Fruit fly (Drosophila melanogaster) whole organism, embryonic: ENCODE results near the gene CG10068.

Source experiments
- B-H1 ChIP-seq: fragments of 200-800 bp; sonication (Bioruptor generic); IDR thresholded peaks from 3 replicates; pipeline ENCODE4 v1.3.6; 2022; ENCODE audit warnings: missing biosample characterization, missing genetic modification characterization
- Bgb ChIP-seq: fragments of 200-800 bp; sonication (Bioruptor generic); IDR thresholded peaks from 2 replicates; pipeline ENCODE4 v1.3.6; 2022; ENCODE audit warnings: missing biosample characterization, missing genetic modification characterization; ENCODE audit not compliant: partially characterized antibody
- CG10366 ChIP-seq: fragments of 200-800 bp; sonication (Bioruptor generic); IDR thresholded peaks from 2 replicates; pipeline ENCODE4 v1.3.6; 2022; ENCODE audit warnings: missing biosample characterization, missing genetic modification characterization
- CG11560 ChIP-seq: fragments of 200-800 bp; sonication (Bioruptor generic); IDR thresholded peaks from 3 replicates; pipeline ENCODE4 v1.3.6; 2022; ENCODE audit warnings: missing biosample characterization, missing genetic modification characterization
- CG12155 ChIP-seq: fragments of 200-800 bp; sonication (Bioruptor generic); optimal IDR thresholded peaks from 3 replicates; lab custom pipeline; 2016; ENCODE audit warnings: missing biosample characterization, missing genetic modification characterization
- CG12942 ChIP-seq: fragments of 200-800 bp; sonication (Bioruptor generic); optimal IDR thresholded peaks from 3 replicates; lab custom pipeline; 2016; ENCODE audit warnings: missing biosample characterization, missing genetic modification characterization
- CG17612 ChIP-seq: fragments of 200-800 bp; sonication (Bioruptor generic); IDR thresholded peaks from 2 replicates; pipeline ENCODE4 v1.3.6; 2022; ENCODE audit warnings: missing biosample characterization, missing genetic modification characterization
- CG1792 ChIP-seq: fragments of 200-800 bp; sonication (Bioruptor generic); optimal IDR thresholded peaks from 2 replicates; lab custom pipeline; 2016; ENCODE audit warnings: missing biosample characterization, missing genetic modification characterization
- CG2202 ChIP-seq: fragments of 200-800 bp; sonication (Bioruptor generic); optimal IDR thresholded peaks from 2 replicates; lab custom pipeline; 2018; ENCODE audit warnings: missing biosample characterization, mild to moderate bottlenecking, missing genetic modification characterization
- CG31441 ChIP-seq: fragments of 200-800 bp; sonication (Bioruptor generic); IDR thresholded peaks from 2 replicates; pipeline ENCODE4 v1.3.6; 2022; ENCODE audit warnings: missing biosample characterization, missing genetic modification characterization
- CG33557 ChIP-seq: fragments of 200-800 bp; sonication (Bioruptor generic); optimal IDR thresholded peaks from 2 replicates; lab custom pipeline; 2019; ENCODE audit warnings: missing biosample characterization, mild to moderate bottlenecking, missing genetic modification characterization, moderate library complexity
- CG34224 ChIP-seq: fragments of 200-800 bp; sonication (Bioruptor generic); IDR thresholded peaks from 3 replicates; pipeline ENCODE4 v1.3.6; 2022; ENCODE audit warnings: missing biosample characterization, missing genetic modification characterization; ENCODE audit not compliant: partially characterized antibody
- CG7372 ChIP-seq: fragments of 200-800 bp; sonication (Bioruptor generic); IDR thresholded peaks from 2 replicates; pipeline ENCODE4 v1.3.6; 2022; ENCODE audit warnings: missing biosample characterization, missing genetic modification characterization
- CG8290 ChIP-seq, 3 experiments: fragments of 200-800 bp; sonication (Bioruptor generic); optimal IDR thresholded peaks; 2 replicates each; lab custom pipeline; 2016 to 2019; ENCODE audit warnings: missing biosample characterization in 3 of 3, missing genetic modification characterization in 3 of 3, mild to moderate bottlenecking in 2 of 3, moderate library complexity in 1 of 3
- CkIIα-i1 ChIP-seq: fragments of 200-800 bp; sonication (Bioruptor generic); IDR thresholded peaks from 2 replicates; pipeline ENCODE4 v1.3.6; 2022; ENCODE audit warnings: missing biosample characterization, missing genetic modification characterization
- CoRest ChIP-seq: fragments of 200-800 bp; sonication (Bioruptor generic); optimal IDR thresholded peaks from 3 replicates; lab custom pipeline; 2018; ENCODE audit warnings: missing biosample characterization, mild to moderate bottlenecking, missing genetic modification characterization, moderate library complexity
- Dll ChIP-seq: fragments of 200-800 bp; sonication (Bioruptor generic); IDR thresholded peaks from 4 replicates; pipeline ENCODE4 v1.3.6; 2022; ENCODE audit warnings: missing biosample characterization, missing genetic modification characterization; ENCODE audit not compliant: partially characterized antibody
- Fer1 ChIP-seq: fragments of 200-800 bp; sonication (Bioruptor generic); optimal IDR thresholded peaks from 2 replicates; lab custom pipeline; 2017; ENCODE audit warnings: missing biosample characterization, mild to moderate bottlenecking, missing genetic modification characterization
- Fer2 ChIP-seq: fragments of 200-800 bp; sonication (Bioruptor generic); optimal IDR thresholded peaks from 2 replicates; lab custom pipeline; 2018; ENCODE audit warnings: missing biosample characterization, mild to moderate bottlenecking, missing genetic modification characterization, moderate library complexity
- Gug ChIP-seq: fragments of 200-800 bp; sonication (Bioruptor generic); IDR thresholded peaks from 4 replicates; pipeline ENCODE4 v1.3.6; 2022; ENCODE audit warnings: missing biosample characterization, missing genetic modification characterization
- H2.0 ChIP-seq: fragments of 200-800 bp; sonication (Bioruptor generic); IDR thresholded peaks from 2 replicates; pipeline ENCODE4 v1.3.6; 2022; ENCODE audit warnings: missing biosample characterization, missing genetic modification characterization
- Lpt ChIP-seq: fragments of >200 bp; optimal IDR thresholded peaks from 2 replicates; lab custom pipeline; 2018; ENCODE audit warnings: missing biosample characterization, missing genetic modification characterization
- MBD-R2 ChIP-seq: fragments of 200-800 bp; sonication (Bioruptor generic); IDR thresholded peaks from 2 replicates; pipeline ENCODE4 v1.3.6; 2022; ENCODE audit warnings: missing biosample characterization, missing genetic modification characterization
- Meics ChIP-seq: fragments of 200-800 bp; sonication (Bioruptor generic); optimal IDR thresholded peaks from 2 replicates; lab custom pipeline; 2017; ENCODE audit warnings: missing biosample characterization, mild to moderate bottlenecking, missing genetic modification characterization
- Oli ChIP-seq: fragments of 200-800 bp; sonication (Bioruptor generic); optimal IDR thresholded peaks from 2 replicates; lab custom pipeline; 2018; ENCODE audit warnings: missing biosample characterization, mild to moderate bottlenecking, missing genetic modification characterization, moderate library complexity
- Six4 ChIP-seq: fragments of 200-800 bp; sonication (Bioruptor generic); optimal IDR thresholded peaks from 2 replicates; lab custom pipeline; 2016; ENCODE audit warnings: missing biosample characterization, missing genetic modification characterization
- al ChIP-seq: fragments of 200-800 bp; sonication (Bioruptor generic); IDR thresholded peaks from 2 replicates; pipeline ENCODE4 v1.3.6; 2022; ENCODE audit warnings: missing biosample characterization, missing genetic modification characterization
- az2 ChIP-seq: fragments of 200-800 bp; sonication (Bioruptor generic); optimal IDR thresholded peaks from 3 replicates; lab custom pipeline; 2016; ENCODE audit warnings: missing biosample characterization, missing genetic modification characterization
- bigmax ChIP-seq: fragments of 200-800 bp; sonication (Bioruptor generic); optimal IDR thresholded peaks from 2 replicates; lab custom pipeline; 2018; ENCODE audit warnings: missing biosample characterization, mild to moderate bottlenecking, missing genetic modification characterization
- btn ChIP-seq: fragments of 200-800 bp; sonication (Bioruptor generic); optimal IDR thresholded peaks from 2 replicates; lab custom pipeline; 2016; ENCODE audit warnings: missing biosample characterization, missing genetic modification characterization
- cato ChIP-seq: fragments of 200-800 bp; sonication (Bioruptor generic); optimal IDR thresholded peaks from 2 replicates; lab custom pipeline; 2016; ENCODE audit warnings: missing biosample characterization, missing genetic modification characterization, borderline replicate concordance
- cg ChIP-seq: fragments of 200-800 bp; sonication (Bioruptor generic); optimal IDR thresholded peaks from 3 replicates; lab custom pipeline; 2019; ENCODE audit warnings: missing biosample characterization, mild to moderate bottlenecking, missing genetic modification characterization, moderate library complexity
- chinmo ChIP-seq: fragments of 200-800 bp; sonication (Bioruptor generic); IDR thresholded peaks from 4 replicates; pipeline ENCODE4 v1.3.6; 2022; ENCODE audit warnings: missing biosample characterization, missing genetic modification characterization; ENCODE audit not compliant: partially characterized antibody
- croc ChIP-seq: fragments of 200-800 bp; sonication (Bioruptor generic); conservative IDR thresholded peaks from 3 replicates; pipeline ENCODE4 v1.3.6; 2022; ENCODE audit warnings: missing biosample characterization, missing genetic modification characterization
- cwo ChIP-seq: fragments of 200-800 bp; sonication (Bioruptor generic); optimal IDR thresholded peaks from 3 replicates; lab custom pipeline; 2017; ENCODE audit warnings: missing biosample characterization, missing genetic modification characterization, mild to moderate bottlenecking, moderate library complexity, missing genetic modification reagents
- fd102C ChIP-seq: fragments of 200-800 bp; sonication (Bioruptor generic); optimal IDR thresholded peaks from 2 replicates; lab custom pipeline; 2018; ENCODE audit warnings: missing biosample characterization, mild to moderate bottlenecking, missing genetic modification characterization, moderate library complexity
- fu2 ChIP-seq: fragments of 200-800 bp; sonication (Bioruptor generic); optimal IDR thresholded peaks from 2 replicates; lab custom pipeline; 2016; ENCODE audit warnings: missing biosample characterization, missing genetic modification characterization
- jumu ChIP-seq: fragments of 200-800 bp; sonication (Bioruptor generic); optimal IDR thresholded peaks from 3 replicates; lab custom pipeline; 2016; ENCODE audit warnings: missing biosample characterization, missing genetic modification characterization
- lilli ChIP-seq: fragments of 200-800 bp; sonication (Bioruptor generic); optimal IDR thresholded peaks from 3 replicates; lab custom pipeline; 2016; ENCODE audit warnings: missing biosample characterization, missing genetic modification characterization
- phol ChIP-seq: fragments of 200-800 bp; sonication (Bioruptor generic); optimal IDR thresholded peaks from 3 replicates; lab custom pipeline; 2018; ENCODE audit warnings: missing biosample characterization, mild to moderate bottlenecking, missing genetic modification characterization, moderate library complexity
- psq ChIP-seq: fragments of 200-800 bp; sonication (Bioruptor generic); optimal IDR thresholded peaks from 2 replicates; lab custom pipeline; 2017; ENCODE audit warnings: missing biosample characterization, missing genetic modification characterization
- sc ChIP-seq, 3 experiments: fragments of >200 bp in 2 of 3; fragments of 200-800 bp in 1 of 3; sonication (Bioruptor generic) in 1 of 3; optimal IDR thresholded peaks; 2 replicates in 2 of 3; 3 replicates in 1 of 3; lab custom pipeline; 2017; ENCODE audit warnings: mild to moderate bottlenecking in 1 of 3, missing biosample characterization in 1 of 3, missing genetic modification characterization in 1 of 3, missing genetic modification reagents in 1 of 3
- stc ChIP-seq: fragments of 200-800 bp; sonication (Bioruptor generic); IDR thresholded peaks from 2 replicates; pipeline ENCODE4 v1.3.6; 2022; ENCODE audit warnings: missing biosample characterization, missing genetic modification characterization
- twi ChIP-seq: fragments of 200-800 bp; optimal IDR thresholded peaks from 2 replicates; lab custom pipeline; 2019; ENCODE audit warnings: missing biosample characterization, mild to moderate bottlenecking, missing genetic modification characterization, moderate library complexity
- vnd ChIP-seq: fragments of 200-800 bp; sonication (Bioruptor generic); IDR thresholded peaks from 3 replicates; pipeline ENCODE4 v1.3.6; 2022; ENCODE audit warnings: missing biosample characterization, missing genetic modification characterization; ENCODE audit not compliant: partially characterized antibody
- yki ChIP-seq: fragments of >200 bp; optimal IDR thresholded peaks from 3 replicates; lab custom pipeline; 2018
- z ChIP-seq: fragments of 200-800 bp; sonication (Bioruptor generic); IDR thresholded peaks from 3 replicates; pipeline ENCODE4 v1.3.6; 2022; ENCODE audit warnings: missing biosample characterization, missing genetic modification characterization
- zen ChIP-seq: fragments of 200-800 bp; sonication (Bioruptor generic); optimal IDR thresholded peaks from 3 replicates; lab custom pipeline; 2018; ENCODE audit warnings: missing biosample characterization, mild to moderate bottlenecking, missing genetic modification characterization, moderate library complexity

The CG10068 gene

dm6 chr3R:7086377-7087200, 41.2 kb downstream of the CG10068 start, which contains the start of gene alphaTub84B (continued):
- TF ChIP-seq sc (optimal IDR thresholded peaks at IDR 0.05; lab: Kevin White, UChicago) (no peak), sc (GFP tag; optimal IDR thresholded peaks at IDR 0.05; lab: Kevin White, UChicago) (no peak), al (no peak), CG12155 (peak; percentile 29), B-H1 (GFP tag; lab: Robert Waterston, UW) (no peak; the same call in 2 of the 3 replicates), Gug (GFP tag; lab: Robert Waterston, UW) (peak; percentile 73; the same call in 3 of the 4 replicates), H2.0 (0 out of 2 replicates have a peak, but pooled peaks have one; percentile 23), z (GFP tag; lab: Robert Waterston, UW) (no peak), lilli (peak; percentile 95), psq (GFP tag; lab: Kevin White, UChicago) (peak; percentile 30), CG1792 (GFP tag; lab: Kevin White, UChicago) (peak; percentile 53), CG11560 (tag; lab: Robert Waterston, UW) (no peak; the same call in 2 of the 3 replicates), jumu (peak; percentile 74), CoRest (tag; lab: Kevin White, UChicago) (peak; percentile 23), CG2202 (tag; lab: Kevin White, UChicago) (peak; percentile 21), bigmax (GFP tag; lab: Kevin White, UChicago) (peak; percentile 64), Fer2 (tag; lab: Kevin White, UChicago) (peak; percentile 6), cato (GFP tag; lab: Kevin White, UChicago) (no peak), stc (peak; percentile 64; the same call in 1 of the 2 replicates), CG33557 (GFP tag; lab: Kevin White, UChicago) (peak; percentile 49), Oli (tag; lab: Kevin White, UChicago) (peak; percentile 20), croc (GFP tag; lab: Robert Waterston, UW) (no peak), cg (GFP tag; lab: Kevin White, UChicago) (no peak), CG7372 (GFP tag; lab: Robert Waterston, UW) (no peak), CG31441 (GFP tag; lab: Robert Waterston, UW) (peak; percentile 50; the same call in 1 of the 2 replicates), fd102C (GFP tag; lab: Kevin White, UChicago) (peak; percentile 69), CG17612 (GFP tag; lab: Robert Waterston, UW) (no peak; the same call in 1 of the 2 replicates), cwo (GFP tag; lab: Kevin White, UChicago) (peak; percentile 67), zen (peak; percentile 34), az2 (GFP tag; lab: Kevin White, UChicago) (peak; percentile 24), Lpt (GFP tag; lab: Kevin White, UChicago) (no peak), CG12942 (GFP tag; lab: Kevin White, UChicago) (peak; percentile 55), chinmo (GFP tag; lab: Robert Waterston, UW) (peak; percentile 80; the same call in 2 of the 4 replicates), CkIIα-i1 (no peak), Bgb (peak; percentile 77), CG10366 (GFP tag; lab: Robert Waterston, UW) (no peak), phol (tag; lab: Kevin White, UChicago) (peak; percentile 88), CG34224 (GFP tag; lab: Robert Waterston, UW) (peak; percentile 38; the same call in 2 of the 3 replicates), twi (tag; lab: Kevin White, UChicago) (no peak), Six4 (GFP tag; lab: Kevin White, UChicago) (peak; percentile 6), Meics (GFP tag; lab: Kevin White, UChicago) (peak; percentile 55), fu2 (GFP tag; lab: Kevin White, UChicago) (peak; percentile 41), MBD-R2 (peak; percentile 49), Dll (no peak), CG8290 (GFP tag; optimal IDR thresholded peaks at IDR 0.05; lab: Kevin White, UChicago) (peak; percentile 46), CG8290 (tag; optimal IDR thresholded peaks at IDR 0.05; lab: Kevin White, UChicago) (peak; percentile 59 to 93), yki (lab: Kevin White, UChicago) (no peak), btn (GFP tag; lab: Kevin White, UChicago) (peak; percentile 67), Fer1 (GFP tag; lab: Kevin White, UChicago) (peak; percentile 82), vnd (GFP tag; lab: Robert Waterston, UW) (no peak)
